Worm (Caenorhabditis elegans) whole organism, L3 larva: ENCODE data around the gene C33H5.16.

Source experiments
- R02D3.7 ChIP-seq: fragments of 150-350 bp; optimal IDR thresholded peaks from 2 replicates; lab custom pipeline; 2014; ENCODE audit warnings: missing biosample characterization, missing genetic modification characterization
- ZK546.5 ChIP-seq: sonication (generic microtip); optimal IDR thresholded peaks from 2 replicates; lab custom pipeline; 2017; ENCODE audit warnings: missing biosample characterization, missing genetic modification characterization
- aly-2 ChIP-seq: fragments of 150-350 bp; optimal IDR thresholded peaks from 2 replicates; lab custom pipeline; 2014; ENCODE audit warnings: missing biosample characterization, missing genetic modification characterization
- ama-1 ChIP-seq: fragments of 150-350 bp; optimal IDR thresholded peaks from 2 replicates; lab custom pipeline; 2018
- ceh-16 ChIP-seq: sonication (generic microtip); optimal IDR thresholded peaks from 2 replicates; lab custom pipeline; 2017; ENCODE audit warnings: missing biosample characterization, missing genetic modification characterization
- ceh-28 ChIP-seq: fragments of 150-350 bp; optimal IDR thresholded peaks from 2 replicates; lab custom pipeline; 2014; ENCODE audit warnings: missing biosample characterization, missing genetic modification reagents, missing genetic modification characterization
- ceh-82 ChIP-seq: fragments of 150-350 bp; optimal IDR thresholded peaks from 2 replicates; lab custom pipeline; 2014; ENCODE audit warnings: missing biosample characterization, missing genetic modification characterization
- ceh-9 ChIP-seq: sonication (generic microtip); optimal IDR thresholded peaks from 2 replicates; lab custom pipeline; 2018; ENCODE audit warnings: missing biosample characterization, missing genetic modification characterization
- daf-12 ChIP-seq: fragments of 150-350 bp; optimal IDR thresholded peaks from 2 replicates; lab custom pipeline; 2014; ENCODE audit warnings: missing biosample characterization, missing genetic modification reagents, missing genetic modification characterization
- egl-27 ChIP-seq: sonication (generic microtip); optimal IDR thresholded peaks from 4 replicates; lab custom pipeline; 2017; ENCODE audit warnings: missing biosample characterization, missing genetic modification reagents, missing genetic modification characterization
- egl-5 ChIP-seq: fragments of 150-350 bp; optimal IDR thresholded peaks from 2 replicates; lab custom pipeline; 2017; ENCODE audit warnings: missing biosample characterization, missing genetic modification reagents, missing genetic modification characterization, inconsistent platforms
- elt-1 ChIP-seq: fragments of 150-350 bp; optimal IDR thresholded peaks from 2 replicates; lab custom pipeline; 2014; ENCODE audit warnings: missing biosample characterization, missing genetic modification characterization
- elt-2 ChIP-seq: sonication (generic microtip); optimal IDR thresholded peaks from 2 replicates; lab custom pipeline; 2016; ENCODE audit warnings: missing genetic modification reagents, mild to moderate bottlenecking, missing genetic modification characterization, missing compliant biosample characterization
- elt-3 ChIP-seq, 3 experiments: fragments of 150-350 bp in 1 of 3; sonication (generic microtip) in 2 of 3; optimal IDR thresholded peaks; 2 replicates in 2 of 3; 4 replicates in 1 of 3; lab custom pipeline; 2014 to 2017; ENCODE audit warnings: missing biosample characterization in 3 of 3, missing genetic modification characterization in 3 of 3
- eor-1 ChIP-seq, 2 experiments: fragments of 150-350 bp; optimal IDR thresholded peaks; 2 replicates each; lab custom pipeline; 2014 to 2018; ENCODE audit warnings: missing biosample characterization in 2 of 2, missing genetic modification characterization in 2 of 2
- fkh-10 ChIP-seq: sonication (generic microtip); optimal IDR thresholded peaks from 2 replicates; lab custom pipeline; 2017; ENCODE audit warnings: missing biosample characterization, missing genetic modification reagents, missing genetic modification characterization
- fkh-2 ChIP-seq: fragments of 150-350 bp; optimal IDR thresholded peaks from 2 replicates; lab custom pipeline; 2014; ENCODE audit warnings: missing biosample characterization, missing genetic modification reagents, missing genetic modification characterization
- fos-1 ChIP-seq: fragments of 150-350 bp; optimal IDR thresholded peaks from 2 replicates; lab custom pipeline; 2014; ENCODE audit warnings: missing biosample characterization, missing genetic modification characterization
- hmg-11 ChIP-seq: sonication (generic microtip); optimal IDR thresholded peaks from 2 replicates; lab custom pipeline; 2016; ENCODE audit warnings: missing genetic modification characterization, missing compliant biosample characterization
- jun-1 ChIP-seq: fragments of 150-350 bp; optimal IDR thresholded peaks from 2 replicates; lab custom pipeline; 2014; ENCODE audit warnings: missing biosample characterization, missing genetic modification reagents, missing genetic modification characterization
- lin-15B ChIP-seq: fragments of 150-350 bp; optimal IDR thresholded peaks from 2 replicates; lab custom pipeline; 2014; ENCODE audit warnings: missing biosample characterization, missing genetic modification characterization
- lin-39 ChIP-seq: fragments of 150-350 bp; optimal IDR thresholded peaks from 2 replicates; lab custom pipeline; 2018; ENCODE audit warnings: missing biosample characterization, missing genetic modification reagents, missing genetic modification characterization
- lsy-12 ChIP-seq: sonication (generic microtip); optimal IDR thresholded peaks from 2 replicates; lab custom pipeline; 2016; ENCODE audit warnings: mild to moderate bottlenecking, missing genetic modification characterization, missing compliant biosample characterization
- mdl-1 ChIP-seq: fragments of 150-350 bp; optimal IDR thresholded peaks from 2 replicates; lab custom pipeline; 2014; ENCODE audit warnings: missing biosample characterization, missing genetic modification characterization
- mml-1 ChIP-seq: fragments of 150-350 bp; sonication (generic microtip); optimal IDR thresholded peaks from 3 replicates; lab custom pipeline; 2014; ENCODE audit warnings: missing biosample characterization, missing genetic modification characterization
- nfya-1 ChIP-seq: sonication (generic microtip); optimal IDR thresholded peaks from 2 replicates; lab custom pipeline; 2017; ENCODE audit warnings: missing genetic modification characterization, mild to moderate bottlenecking, missing compliant biosample characterization, antibody characterized with exemption, moderate library complexity; ENCODE audit not compliant: insufficient read depth
- nhr-11 ChIP-seq: fragments of 150-350 bp; optimal IDR thresholded peaks from 2 replicates; lab custom pipeline; 2014; ENCODE audit warnings: missing biosample characterization, missing genetic modification characterization
- nhr-12 ChIP-seq: fragments of 150-350 bp; optimal IDR thresholded peaks from 2 replicates; lab custom pipeline; 2014; ENCODE audit warnings: missing biosample characterization, missing genetic modification characterization
- nhr-23 ChIP-seq: fragments of 150-350 bp; optimal IDR thresholded peaks from 2 replicates; lab custom pipeline; 2014; ENCODE audit warnings: missing biosample characterization, missing genetic modification reagents, missing genetic modification characterization
- nhr-237 ChIP-seq: fragments of 150-350 bp; optimal IDR thresholded peaks from 2 replicates; lab custom pipeline; 2014; ENCODE audit warnings: missing biosample characterization, missing genetic modification characterization
- nhr-25 ChIP-seq: sonication (generic microtip); optimal IDR thresholded peaks from 2 replicates; lab custom pipeline; 2017; ENCODE audit warnings: missing biosample characterization, missing genetic modification characterization
- nhr-28 ChIP-seq: fragments of 150-350 bp; optimal IDR thresholded peaks from 2 replicates; lab custom pipeline; 2014; ENCODE audit warnings: missing biosample characterization, missing genetic modification characterization
- nhr-43 ChIP-seq: sonication (generic microtip); optimal IDR thresholded peaks from 2 replicates; lab custom pipeline; 2016; ENCODE audit warnings: mild to moderate bottlenecking, missing genetic modification characterization, missing compliant biosample characterization; ENCODE audit not compliant: poor library complexity, severe bottlenecking
- nhr-67 ChIP-seq: fragments of 150-350 bp; optimal IDR thresholded peaks from 2 replicates; lab custom pipeline; 2014; ENCODE audit warnings: missing biosample characterization, missing genetic modification characterization
- nhr-76 ChIP-seq: fragments of 150-350 bp; sonication (generic microtip); optimal IDR thresholded peaks from 5 replicates; lab custom pipeline; 2014; ENCODE audit warnings: missing biosample characterization, missing genetic modification characterization
- nhr-77 ChIP-seq: fragments of 150-350 bp; optimal IDR thresholded peaks from 2 replicates; lab custom pipeline; 2014; ENCODE audit warnings: missing biosample characterization, missing genetic modification characterization
- pha-4 ChIP-seq: fragments of 150-350 bp; optimal IDR thresholded peaks from 2 replicates; lab custom pipeline; 2014; ENCODE audit warnings: missing biosample characterization, missing genetic modification reagents, missing genetic modification characterization
- pqm-1 ChIP-seq: fragments of 150-350 bp; optimal IDR thresholded peaks from 2 replicates; lab custom pipeline; 2017; ENCODE audit warnings: missing biosample characterization, missing genetic modification characterization, inconsistent platforms
- sea-2 ChIP-seq: fragments of 150-350 bp; sonication (generic microtip); optimal IDR thresholded peaks from 4 replicates; lab custom pipeline; 2014; ENCODE audit warnings: missing biosample characterization, missing genetic modification reagents, missing genetic modification characterization
- skn-1 ChIP-seq: fragments of 150-350 bp; optimal IDR thresholded peaks from 2 replicates; lab custom pipeline; 2014; ENCODE audit warnings: missing biosample characterization, missing genetic modification characterization
- snpc-4 ChIP-seq: fragments of 150-350 bp; optimal IDR thresholded peaks from 2 replicates; lab custom pipeline; 2014; ENCODE audit warnings: missing biosample characterization, missing genetic modification characterization
- tbx-2 ChIP-seq: sonication (generic microtip); optimal IDR thresholded peaks from 2 replicates; lab custom pipeline; 2016; ENCODE audit warnings: mild to moderate bottlenecking, missing genetic modification characterization, missing compliant biosample characterization
- unc-39 ChIP-seq: sonication (generic microtip); optimal IDR thresholded peaks from 4 replicates; lab custom pipeline; 2017; ENCODE audit warnings: missing biosample characterization, missing genetic modification characterization
- unc-62 ChIP-seq: fragments of 150-350 bp; sonication (generic microtip); optimal IDR thresholded peaks from 4 replicates; lab custom pipeline; 2014; ENCODE audit warnings: missing biosample characterization, missing genetic modification reagents, missing genetic modification characterization
- zag-1 ChIP-seq: fragments of 150-350 bp; optimal IDR thresholded peaks from 2 replicates; lab custom pipeline; 2014; ENCODE audit warnings: missing biosample characterization, missing genetic modification characterization
- ztf-11 ChIP-seq: fragments of 150-350 bp; optimal IDR thresholded peaks from 2 replicates; lab custom pipeline; 2014; ENCODE audit warnings: missing biosample characterization, missing genetic modification characterization
- ztf-4 ChIP-seq: fragments of 150-350 bp; optimal IDR thresholded peaks from 2 replicates; lab custom pipeline; 2014; ENCODE audit warnings: missing biosample characterization, missing genetic modification characterization

C33H5.16 gene

DNA sequence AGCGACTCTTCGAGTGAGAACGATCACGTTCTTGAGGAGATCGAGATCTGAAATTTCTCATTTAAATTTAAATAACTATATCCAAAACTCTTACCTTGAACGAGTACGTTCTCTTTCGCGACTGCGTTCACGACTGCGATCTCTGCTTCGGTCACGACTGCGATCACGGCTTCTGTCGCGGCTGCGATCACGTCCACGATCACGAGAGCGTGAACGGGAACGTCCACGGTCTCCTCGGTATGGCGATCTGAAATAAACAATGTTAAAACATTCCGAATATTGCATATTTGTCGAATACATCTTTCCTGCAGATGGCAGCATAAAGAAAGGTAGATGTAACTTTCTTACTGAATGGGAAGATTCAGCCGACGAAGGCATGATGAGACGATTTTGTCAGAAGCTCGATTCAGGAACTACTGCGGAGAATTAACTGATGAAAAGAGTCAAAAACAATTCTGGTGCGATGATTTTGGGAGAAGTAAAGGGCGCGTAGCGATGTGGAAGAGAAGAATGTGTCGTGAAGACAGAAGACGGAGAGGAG lies 12.9 kb downstream of the C33H5.16 start:
- TF ChIP-seq skn-1 (tag; lab: Kevin White, UChicago) = no peak
- no peak for TF ChIP-seq eor-1 (tag; optimal IDR thresholded peaks at IDR 0.05; lab: Kevin White, UChicago)
- no peak for TF ChIP-seq egl-27 (tag; lab: Kevin White, UChicago)
- no peak for TF ChIP-seq mdl-1 (tag; lab: Kevin White, UChicago)
- TF ChIP-seq ztf-4 (tag; lab: Kevin White, UChicago) = no peak
- no peak for TF ChIP-seq R02D3.7
- TF ChIP-seq hmg-11 = no peak
- TF ChIP-seq nhr-77 (tag; lab: Kevin White, UChicago) = no peak
- TF ChIP-seq ZK546.5 (tag; lab: Kevin White, UChicago) = no peak
- no peak for TF ChIP-seq nhr-67
- no peak for TF ChIP-seq nhr-76 (tag; lab: Kevin White, UChicago)
- TF ChIP-seq aly-2 (tag; lab: Kevin White, UChicago) = no peak
- TF ChIP-seq ceh-9 (tag; lab: Kevin White, UChicago) = no peak

DNA sequence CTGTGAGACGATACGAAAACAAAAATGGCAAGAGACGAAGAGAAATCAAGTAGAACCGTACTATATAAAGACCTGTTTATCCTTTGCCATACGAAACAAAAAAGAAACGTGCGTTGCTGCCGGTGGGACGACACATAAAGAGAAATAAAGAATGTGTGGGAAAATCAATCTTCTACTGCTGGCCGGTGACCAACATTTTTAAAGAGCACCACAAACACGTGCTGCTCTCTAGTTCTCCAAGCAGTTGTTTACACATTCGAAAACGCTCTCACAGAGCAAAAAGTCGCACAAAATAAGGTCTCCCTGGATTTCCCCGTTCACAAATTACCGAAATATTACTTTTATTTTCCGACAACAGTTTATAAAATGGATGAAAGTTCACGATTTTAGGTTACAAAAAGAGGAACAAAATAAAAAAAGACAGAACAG lies 13.6 kb downstream of the C33H5.16 start, which contains the start of gene imp-3:
Gene imp-3, minus strand, starts transcription at position 93 of the 429 bp plus-strand sequence.
- TF ChIP-seq pqm-1 (peak; percentile 17), lin-15B (tag; lab: Kevin White, UChicago) (peak; percentile 41), nhr-25 (tag; lab: Kevin White, UChicago) (peak; percentile 43), nhr-67 (no peak), hmg-11 (peak; percentile 32), mml-1 (no peak), egl-5 (tag; lab: Kevin White, UChicago) (peak; percentile 32), nhr-11 (no peak), elt-1 (no peak), R02D3.7 (no peak), unc-39 (no peak), ceh-82 (tag; lab: Kevin White, UChicago) (no peak), egl-27 (tag; lab: Kevin White, UChicago) (no peak), nhr-28 (tag; lab: Kevin White, UChicago) (no peak), nhr-43 (peak; percentile 16), lin-39 (tag; lab: Kevin White, UChicago) (peak; percentile 70), fkh-10 (no peak), ama-1 (peak; percentile 95), nhr-77 (tag; lab: Kevin White, UChicago) (no peak), pha-4 (peak; percentile 74), nhr-12 (tag; lab: Kevin White, UChicago) (no peak), snpc-4 (tag; lab: Kevin White, UChicago) (no peak), ZK546.5 (tag; lab: Kevin White, UChicago) (no peak), ztf-11 (tag; lab: Kevin White, UChicago) (no peak), elt-2 (peak; percentile 48), ceh-9 (tag; lab: Kevin White, UChicago) (no peak), tbx-2 (tag; lab: Kevin White, UChicago) (no peak), ztf-4 (tag; lab: Kevin White, UChicago) (peak; percentile 64), lsy-12 (peak; percentile 46), eor-1 (tag; optimal IDR thresholded peaks at IDR 0.05; lab: Kevin White, UChicago) (no peak), fkh-2 (tag; lab: Kevin White, UChicago) (no peak), nfya-1 (peak; percentile 66), ceh-28 (tag; lab: Kevin White, UChicago) (no peak), aly-2 (tag; lab: Kevin White, UChicago) (no peak), fos-1 (tag; lab: Kevin White, UChicago) (no peak), jun-1 (tag; lab: Kevin White, UChicago) (peak; percentile 8), mdl-1 (tag; lab: Kevin White, UChicago) (no peak), nhr-76 (tag; lab: Kevin White, UChicago) (no peak), skn-1 (tag; lab: Kevin White, UChicago) (no peak), daf-12 (tag; lab: Kevin White, UChicago) (no peak), sea-2 (GFP tag; lab: Kevin White, UChicago) (no peak), nhr-237 (tag; lab: Kevin White, UChicago) (no peak), nhr-23 (tag; lab: Kevin White, UChicago) (no peak), unc-62 (no peak), zag-1 (tag; lab: Kevin White, UChicago) (no peak), ceh-16 (tag; lab: Kevin White, UChicago) (no peak), elt-3 (tag; optimal IDR thresholded peaks at IDR 0.05; lab: Kevin White, UChicago) (no peak)
